Worm (Caenorhabditis elegans) whole organism, mixed stage, embryonic: ENCODE measurements around the gene dmsr-7.
A peak's percentile ranks its signal among the peaks of the same experiment; 100 is the strongest.

Experiments used
- M03D4.4 ChIP-seq: sonication (generic microtip); optimal IDR thresholded peaks from 2 replicates; lab custom pipeline; 2017; ENCODE audit warnings: mild to moderate bottlenecking, missing genetic modification characterization, missing compliant biosample characterization
- bed-3 ChIP-seq: fragments of 200-800 bp; sonication (Bioruptor generic); optimal IDR thresholded peaks from 3 replicates; lab custom pipeline; 2018; ENCODE audit warnings: mild to moderate bottlenecking, missing genetic modification characterization, moderate library complexity, missing compliant biosample characterization
- blmp-1 ChIP-seq: fragments of 150-350 bp; optimal IDR thresholded peaks from 2 replicates; lab custom pipeline; 2014; ENCODE audit warnings: missing biosample characterization, missing genetic modification characterization
- ceh-39 ChIP-seq: fragments of 150-350 bp; optimal IDR thresholded peaks from 2 replicates; lab custom pipeline; 2014; ENCODE audit warnings: missing biosample characterization, missing genetic modification characterization
- ceh-43 ChIP-seq: fragments of 200-800 bp; sonication (Bioruptor generic); optimal IDR thresholded peaks from 2 replicates; lab custom pipeline; 2018; ENCODE audit warnings: mild to moderate bottlenecking, missing genetic modification characterization, moderate library complexity, missing compliant biosample characterization
- ceh-83 ChIP-seq: fragments of 200-800 bp; sonication (Bioruptor generic); optimal IDR thresholded peaks from 2 replicates; lab custom pipeline; 2018; ENCODE audit warnings: mild to moderate bottlenecking, missing genetic modification characterization, missing compliant biosample characterization
- ces-1 ChIP-seq: fragments of 150-350 bp; optimal IDR thresholded peaks from 2 replicates; lab custom pipeline; 2014; ENCODE audit warnings: missing biosample characterization, missing genetic modification reagents, missing genetic modification characterization
- cnd-1 ChIP-seq: fragments of 200-800 bp; sonication (Bioruptor generic); optimal IDR thresholded peaks from 2 replicates; lab custom pipeline; 2018; ENCODE audit warnings: mild to moderate bottlenecking, missing genetic modification characterization, missing compliant biosample characterization
- elt-1 ChIP-seq: sonication (generic microtip); optimal IDR thresholded peaks from 2 replicates; lab custom pipeline; 2017; ENCODE audit warnings: missing genetic modification characterization, mild to moderate bottlenecking, missing compliant biosample characterization, antibody characterized with exemption, moderate library complexity, borderline replicate concordance; ENCODE audit not compliant: insufficient read depth
- elt-3 ChIP-seq: fragments of 150-350 bp; optimal IDR thresholded peaks from 2 replicates; lab custom pipeline; 2014; ENCODE audit warnings: missing biosample characterization, missing genetic modification characterization
- flh-1 ChIP-seq: fragments of 200-800 bp; sonication (Bioruptor generic); optimal IDR thresholded peaks from 2 replicates; lab custom pipeline; 2018; ENCODE audit warnings: mild to moderate bottlenecking, missing genetic modification characterization, moderate library complexity, missing compliant biosample characterization
- hlh-1 ChIP-seq: fragments of 150-350 bp; optimal IDR thresholded peaks from 2 replicates; lab custom pipeline; 2014; ENCODE audit warnings: missing biosample characterization, missing genetic modification reagents, missing genetic modification characterization
- lin-13 ChIP-seq: fragments of 150-350 bp; optimal IDR thresholded peaks from 2 replicates; lab custom pipeline; 2014; ENCODE audit warnings: missing biosample characterization, missing genetic modification characterization
- lin-32 ChIP-seq: fragments of 200-800 bp; sonication (Bioruptor generic); optimal IDR thresholded peaks from 2 replicates; lab custom pipeline; 2018; ENCODE audit warnings: mild to moderate bottlenecking, missing genetic modification characterization, missing compliant biosample characterization
- lsy-2 ChIP-seq: fragments of 150-350 bp; optimal IDR thresholded peaks from 2 replicates; lab custom pipeline; 2014; ENCODE audit warnings: missing biosample characterization, missing genetic modification characterization
- mab-5 ChIP-seq: fragments of 150-350 bp; optimal IDR thresholded peaks from 2 replicates; lab custom pipeline; 2014; ENCODE audit warnings: missing biosample characterization, missing genetic modification characterization
- mep-1 ChIP-seq: fragments of 150-350 bp; optimal IDR thresholded peaks from 2 replicates; lab custom pipeline; 2017; ENCODE audit warnings: missing biosample characterization, missing genetic modification reagents, missing genetic modification characterization, inconsistent platforms
- mls-2 ChIP-seq: sonication (generic microtip); optimal IDR thresholded peaks from 2 replicates; lab custom pipeline; 2016; ENCODE audit warnings: mild to moderate bottlenecking, missing genetic modification characterization, moderate library complexity, missing compliant biosample characterization
- nhr-12 ChIP-seq: fragments of 150-350 bp; optimal IDR thresholded peaks from 2 replicates; lab custom pipeline; 2014; ENCODE audit warnings: missing biosample characterization, missing genetic modification characterization
- nhr-2 ChIP-seq: fragments of 150-350 bp; optimal IDR thresholded peaks from 2 replicates; lab custom pipeline; 2014; ENCODE audit warnings: missing biosample characterization, missing genetic modification characterization
- nhr-28 ChIP-seq: fragments of 150-350 bp; optimal IDR thresholded peaks from 2 replicates; lab custom pipeline; 2014; ENCODE audit warnings: missing biosample characterization, missing genetic modification characterization
- pha-4 ChIP-seq: fragments of 150-350 bp; optimal IDR thresholded peaks from 2 replicates; lab custom pipeline; 2018; ENCODE audit warnings: missing biosample characterization, missing genetic modification reagents, missing genetic modification characterization
- sem-2 ChIP-seq: fragments of 200-800 bp; sonication (Bioruptor generic); optimal IDR thresholded peaks from 2 replicates; lab custom pipeline; 2018; ENCODE audit warnings: mild to moderate bottlenecking, missing genetic modification characterization, missing compliant biosample characterization
- sptf-1 ChIP-seq: sonication (generic microtip); optimal IDR thresholded peaks from 2 replicates; lab custom pipeline; 2017; ENCODE audit warnings: mild to moderate bottlenecking, missing genetic modification characterization, moderate library complexity, missing compliant biosample characterization
- tbx-8 ChIP-seq: fragments of 200-800 bp; sonication (Bioruptor generic); optimal IDR thresholded peaks from 2 replicates; lab custom pipeline; 2018; ENCODE audit warnings: mild to moderate bottlenecking, missing genetic modification characterization, moderate library complexity, missing compliant biosample characterization
- unc-120 ChIP-seq: sonication (generic microtip); optimal IDR thresholded peaks from 2 replicates; lab custom pipeline; 2017; ENCODE audit warnings: missing genetic modification characterization, missing compliant biosample characterization; ENCODE audit not compliant: poor library complexity, severe bottlenecking
- unc-39 ChIP-seq: fragments of 150-350 bp; optimal IDR thresholded peaks from 2 replicates; lab custom pipeline; 2014; ENCODE audit warnings: missing biosample characterization, missing genetic modification characterization
- unc-62 ChIP-seq: fragments of 150-350 bp; optimal IDR thresholded peaks from 2 replicates; lab custom pipeline; 2014; ENCODE audit warnings: missing biosample characterization, missing genetic modification reagents, missing genetic modification characterization

Gene dmsr-7

DNA sequence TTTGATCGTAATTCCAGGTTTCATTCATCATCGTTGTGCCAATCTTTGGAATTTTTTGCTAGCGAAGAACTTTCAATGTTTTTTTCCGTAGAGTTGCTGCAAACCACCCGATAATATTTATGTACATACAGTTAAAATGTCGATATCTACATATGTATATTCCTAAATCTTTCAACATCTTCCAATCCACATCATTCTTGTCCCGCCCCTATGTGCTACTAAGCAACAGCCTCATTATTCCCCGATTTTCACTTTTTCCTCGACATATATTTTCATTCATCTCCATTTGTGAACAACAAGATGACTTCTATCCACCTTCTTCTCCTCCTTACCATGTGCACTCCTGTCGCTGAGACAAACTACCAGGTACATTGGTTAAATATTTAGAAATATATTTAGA lies 33.0 kb upstream of the dmsr-7 start, which contains the start of gene C35A11.3:
C35A11.3 (plus strand) TSS at position 301 of the 400 bp plus-strand sequence.
- no peak for TF ChIP-seq sem-2
- no peak for TF ChIP-seq unc-39
- no peak for TF ChIP-seq nhr-28 (tag; lab: Kevin White, UChicago)
- TF ChIP-seq mls-2 (tag; lab: Kevin White, UChicago), result no peak
- no peak for TF ChIP-seq lin-13 (tag; lab: Kevin White, UChicago)
- no peak for TF ChIP-seq sptf-1
- TF ChIP-seq flh-1 (GFP tag; lab: Kevin White, UChicago), result no peak
- TF ChIP-seq nhr-2 (tag; lab: Kevin White, UChicago), result no peak
- TF ChIP-seq bed-3 (GFP tag; lab: Kevin White, UChicago), result no peak
- TF ChIP-seq hlh-1 (tag; lab: Kevin White, UChicago), result no peak
- TF ChIP-seq elt-1, result no peak
- no peak for TF ChIP-seq M03D4.4 (tag; lab: Kevin White, UChicago)
- TF ChIP-seq elt-3 (tag; lab: Kevin White, UChicago), result no peak
- no peak for TF ChIP-seq unc-120 (tag; lab: Kevin White, UChicago)
- no peak for TF ChIP-seq blmp-1 (tag; lab: Kevin White, UChicago)
- no peak for TF ChIP-seq ceh-39 (tag; lab: Kevin White, UChicago)
- no peak for TF ChIP-seq ces-1 (GFP tag; lab: Kevin White, UChicago)
- TF ChIP-seq pha-4 (tag; lab: Kevin White, UChicago), result no peak
- no peak for TF ChIP-seq cnd-1 (tag; lab: Kevin White, UChicago)
- TF ChIP-seq, all 35 proteins: peak for 0

DNA sequence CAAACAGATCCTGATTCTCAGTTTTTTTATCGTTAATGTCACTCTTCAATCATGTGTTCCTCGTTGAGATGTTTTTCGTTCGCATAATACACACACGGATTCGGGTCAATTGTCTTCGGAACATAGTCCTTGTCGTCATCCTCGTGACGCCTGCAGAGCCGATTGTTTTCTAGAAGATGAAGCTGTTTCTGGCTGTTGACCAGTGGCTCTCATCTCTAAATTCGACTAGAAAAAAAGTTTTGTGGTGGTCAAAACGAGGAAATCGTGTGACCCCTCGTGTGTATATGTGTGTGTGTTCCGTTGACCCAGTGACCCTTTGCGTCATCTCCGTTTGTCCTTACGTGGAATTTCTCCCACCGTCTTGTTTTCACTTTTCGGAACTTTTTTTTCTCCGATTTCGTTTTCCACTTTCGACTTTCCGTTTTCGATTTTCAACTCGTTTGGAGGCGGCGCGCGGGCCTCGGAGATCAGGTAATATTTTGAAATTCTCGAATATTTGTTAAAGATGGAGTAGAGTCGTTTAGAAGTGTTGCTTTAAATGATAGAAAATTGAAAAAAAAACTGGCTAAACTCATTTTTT lies 19.1 kb upstream of the dmsr-7 start, which contains the start of gene C35A11.2:
C35A11.2 (plus strand) TSS at position 386 of the 580 bp plus-strand sequence.
- TF ChIP-seq blmp-1 (tag; lab: Kevin White, UChicago), result peak; percentile 75
- no peak for TF ChIP-seq ces-1 (GFP tag; lab: Kevin White, UChicago)

DNA sequence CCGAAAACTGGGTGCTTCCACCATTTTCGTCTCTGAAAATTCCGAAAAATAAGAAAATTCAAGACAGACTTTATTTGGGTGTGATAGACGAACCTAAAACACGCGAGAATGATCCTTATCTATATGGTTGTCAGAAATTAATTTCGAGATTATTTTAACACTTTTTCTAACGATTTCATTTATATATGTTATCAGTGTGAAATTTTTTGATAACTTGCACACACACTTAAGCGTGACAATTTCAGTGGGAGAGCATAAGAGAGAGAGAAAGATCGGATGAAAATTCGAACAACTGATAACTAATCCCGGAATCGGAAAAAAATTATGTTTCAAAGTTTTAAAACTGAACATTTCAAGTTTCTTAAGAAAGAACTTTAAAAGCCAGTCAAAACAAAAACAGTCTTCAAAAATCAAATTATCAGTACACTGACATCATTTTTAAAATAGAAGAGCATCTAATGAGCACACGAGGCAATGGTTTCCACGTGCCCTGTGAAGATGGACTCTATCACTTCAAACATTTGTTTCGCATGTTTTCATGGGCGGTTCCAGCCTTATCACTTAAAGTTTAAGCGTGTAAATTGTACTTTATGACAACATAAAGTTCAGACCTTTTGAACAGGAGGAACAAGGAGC lies 12.0 kb upstream of the dmsr-7 start, which contains the start of gene C35A11.4:
C35A11.4 (minus strand) TSS at position 156 of the 636 bp plus-strand sequence.
- TF ChIP-seq flh-1 (GFP tag; lab: Kevin White, UChicago) (no peak), cnd-1 (tag; lab: Kevin White, UChicago) (no peak), ceh-83 (GFP tag; lab: Kevin White, UChicago) (no peak), nhr-2 (tag; lab: Kevin White, UChicago) (no peak), lin-32 (GFP tag; lab: Kevin White, UChicago) (no peak), ceh-43 (no peak)

DNA sequence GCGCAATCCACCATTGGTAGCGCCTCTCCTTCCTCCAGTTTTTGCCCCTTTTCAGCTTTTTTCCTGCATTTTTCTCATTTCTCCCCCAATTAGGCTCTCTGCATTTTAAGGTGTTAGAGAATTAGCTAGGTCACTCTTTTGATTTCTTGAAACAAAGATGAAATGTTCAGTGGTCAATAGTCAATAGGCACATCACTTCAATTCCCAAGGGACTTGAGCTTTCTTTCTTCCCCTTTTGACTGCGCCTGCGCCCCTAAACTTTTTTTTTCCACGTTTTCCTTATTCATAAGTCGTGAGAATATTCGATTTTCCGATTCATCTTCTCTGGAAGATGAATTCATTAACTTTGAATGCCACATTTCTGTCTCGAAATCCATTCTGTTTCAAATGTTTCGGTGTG lies 1.2 kb upstream of the dmsr-7 start:
- no peak for TF ChIP-seq mep-1 (tag; lab: Kevin White, UChicago)
- no peak for TF ChIP-seq tbx-8 (GFP tag; lab: Kevin White, UChicago)
- TF ChIP-seq cnd-1 (tag; lab: Kevin White, UChicago), result no peak
- TF ChIP-seq ceh-43, result no peak
- no peak for TF ChIP-seq hlh-1 (tag; lab: Kevin White, UChicago)
- no peak for TF ChIP-seq mab-5 (tag; lab: Kevin White, UChicago)
- no peak for TF ChIP-seq ceh-39 (tag; lab: Kevin White, UChicago)
- no peak for TF ChIP-seq ces-1 (GFP tag; lab: Kevin White, UChicago)
- no peak for TF ChIP-seq unc-62 (GFP tag; lab: Kevin White, UChicago)
- no peak for TF ChIP-seq pha-4 (tag; lab: Kevin White, UChicago)
- no peak for TF ChIP-seq lsy-2
- no peak for TF ChIP-seq nhr-28 (tag; lab: Kevin White, UChicago)
- TF ChIP-seq lin-13 (tag; lab: Kevin White, UChicago), result no peak
- no peak for TF ChIP-seq unc-39
- no peak for TF ChIP-seq sptf-1
- TF ChIP-seq blmp-1 (tag; lab: Kevin White, UChicago), result no peak
- TF ChIP-seq bed-3 (GFP tag; lab: Kevin White, UChicago), result no peak
- no peak for TF ChIP-seq ceh-83 (GFP tag; lab: Kevin White, UChicago)
- TF ChIP-seq, all 35 proteins: peak for 0

DNA sequence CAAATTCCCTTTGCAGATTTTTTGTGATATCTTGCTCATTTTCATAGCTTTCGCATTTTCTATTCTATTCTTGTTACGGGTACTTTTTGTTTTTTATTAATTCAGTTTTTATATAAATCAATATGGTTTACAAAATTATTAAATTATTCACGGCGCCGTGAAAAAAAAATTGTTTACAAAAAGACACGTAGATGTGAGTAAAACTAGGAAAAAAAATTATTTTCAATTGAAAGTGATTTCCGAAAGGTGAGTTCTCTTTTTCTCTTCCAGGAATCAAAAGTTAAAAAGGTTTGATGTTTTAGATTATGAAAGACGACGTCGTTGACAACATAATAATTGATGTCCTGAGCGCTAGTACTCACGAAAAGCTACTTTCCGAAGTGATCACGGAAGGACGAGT lies 3.1 kb downstream of the dmsr-7 start, which contains the start of gene C25A6.1:
C25A6.1 (plus strand) TSS at position 301 of the 400 bp plus-strand sequence.
- TF ChIP-seq bed-3 (GFP tag; lab: Kevin White, UChicago) (no peak), hlh-1 (tag; lab: Kevin White, UChicago) (no peak), mep-1 (tag; lab: Kevin White, UChicago) (no peak), cnd-1 (tag; lab: Kevin White, UChicago) (no peak), nhr-28 (tag; lab: Kevin White, UChicago) (no peak), pha-4 (tag; lab: Kevin White, UChicago) (no peak), lin-32 (GFP tag; lab: Kevin White, UChicago) (no peak), sem-2 (no peak), M03D4.4 (tag; lab: Kevin White, UChicago) (no peak), nhr-12 (no peak), lsy-2 (no peak), tbx-8 (GFP tag; lab: Kevin White, UChicago) (no peak)
